Worm (Caenorhabditis elegans) whole organism, L2 larva: ENCODE measurements around the gene letm-1.

Experiments used
- C34F6.9 ChIP-seq: fragments of 150-350 bp; optimal IDR thresholded peaks from 2 replicates; lab custom pipeline; 2014; ENCODE audit warnings: missing biosample characterization, missing genetic modification characterization
- F13H6.1 ChIP-seq: sonication (generic microtip); optimal IDR thresholded peaks from 2 replicates; lab custom pipeline; 2016; ENCODE audit warnings: missing genetic modification characterization, missing compliant biosample characterization
- R02D3.7 ChIP-seq: fragments of 150-350 bp; optimal IDR thresholded peaks from 2 replicates; lab custom pipeline; 2014; ENCODE audit warnings: missing biosample characterization, missing genetic modification characterization
- Y55F3AM.14 ChIP-seq: fragments of 200-800 bp; sonication (Bioruptor generic); optimal IDR thresholded peaks from 2 replicates; lab custom pipeline; 2018; ENCODE audit warnings: mild to moderate bottlenecking, missing genetic modification characterization, missing compliant biosample characterization
- ZK546.5 ChIP-seq: sonication (generic microtip); optimal IDR thresholded peaks from 2 replicates; lab custom pipeline; 2017; ENCODE audit warnings: missing biosample characterization, missing genetic modification characterization
- alr-1 ChIP-seq: fragments of 150-350 bp; optimal IDR thresholded peaks from 2 replicates; lab custom pipeline; 2014; ENCODE audit warnings: missing biosample characterization, missing genetic modification characterization
- aly-2 ChIP-seq: fragments of 150-350 bp; optimal IDR thresholded peaks from 2 replicates; lab custom pipeline; 2014; ENCODE audit warnings: missing biosample characterization, missing genetic modification characterization
- ama-1 ChIP-seq: fragments of 150-350 bp; optimal IDR thresholded peaks from 2 replicates; lab custom pipeline; 2018; ENCODE audit warnings: inconsistent platforms
- blmp-1 ChIP-seq: sonication (generic microtip); optimal IDR thresholded peaks from 2 replicates; lab custom pipeline; 2017; ENCODE audit warnings: missing genetic modification characterization, mild to moderate bottlenecking, missing compliant biosample characterization, antibody characterized with exemption, moderate library complexity; ENCODE audit not compliant: insufficient read depth
- ceh-16 ChIP-seq: fragments of 150-350 bp; optimal IDR thresholded peaks from 2 replicates; lab custom pipeline; 2014; ENCODE audit warnings: missing biosample characterization, missing genetic modification characterization
- ceh-82 ChIP-seq: fragments of 150-350 bp; optimal IDR thresholded peaks from 2 replicates; lab custom pipeline; 2014; ENCODE audit warnings: missing biosample characterization, missing genetic modification characterization
- crh-2 ChIP-seq: sonication (generic microtip); optimal IDR thresholded peaks from 2 replicates; lab custom pipeline; 2017; ENCODE audit warnings: missing biosample characterization, missing genetic modification characterization
- dmd-4 ChIP-seq: sonication (generic microtip); optimal IDR thresholded peaks from 2 replicates; lab custom pipeline; 2017; ENCODE audit warnings: missing biosample characterization, missing genetic modification characterization
- egl-27 ChIP-seq: sonication (generic microtip); optimal IDR thresholded peaks from 3 replicates; lab custom pipeline; 2017; ENCODE audit warnings: missing biosample characterization, missing genetic modification reagents, missing genetic modification characterization
- elt-1 ChIP-seq: fragments of 150-350 bp; optimal IDR thresholded peaks from 2 replicates; lab custom pipeline; 2014; ENCODE audit warnings: missing biosample characterization, missing genetic modification characterization
- elt-3 ChIP-seq: sonication (generic microtip); optimal IDR thresholded peaks from 2 replicates; lab custom pipeline; 2017; ENCODE audit warnings: missing biosample characterization, missing genetic modification characterization
- fos-1 ChIP-seq: fragments of 150-350 bp; optimal IDR thresholded peaks from 2 replicates; lab custom pipeline; 2014; ENCODE audit warnings: missing biosample characterization, missing genetic modification characterization
- gmeb-1 ChIP-seq: fragments of 150-350 bp; optimal IDR thresholded peaks from 2 replicates; lab custom pipeline; 2014; ENCODE audit warnings: missing biosample characterization, missing genetic modification characterization
- lin-11 ChIP-seq: fragments of 150-350 bp; sonication (generic microtip); optimal IDR thresholded peaks from 2 replicates; lab custom pipeline; 2014; ENCODE audit warnings: missing biosample characterization, missing genetic modification characterization, inconsistent platforms, mixed read lengths
- lin-13 ChIP-seq: fragments of 150-350 bp; optimal IDR thresholded peaks from 2 replicates; lab custom pipeline; 2014; ENCODE audit warnings: missing biosample characterization, missing genetic modification reagents, missing genetic modification characterization
- lin-39 ChIP-seq: fragments of 150-350 bp; optimal IDR thresholded peaks from 2 replicates; lab custom pipeline; 2014; ENCODE audit warnings: missing biosample characterization, missing genetic modification reagents, missing genetic modification characterization
- lsy-2 ChIP-seq, 2 experiments: fragments of 150-350 bp in 1 of 2; sonication (generic microtip) in 1 of 2; optimal IDR thresholded peaks; 2 replicates each; lab custom pipeline; 2014 to 2017; ENCODE audit warnings: missing biosample characterization in 2 of 2, missing genetic modification characterization in 2 of 2
- mab-5 ChIP-seq: fragments of 150-350 bp; optimal IDR thresholded peaks from 2 replicates; lab custom pipeline; 2014; ENCODE audit warnings: missing biosample characterization, missing genetic modification characterization
- mbf-1 ChIP-seq: sonication (generic microtip); optimal IDR thresholded peaks from 2 replicates; lab custom pipeline; 2017; ENCODE audit warnings: missing biosample characterization, missing genetic modification characterization
- mdl-1 ChIP-seq, 2 experiments: fragments of 150-350 bp in 1 of 2; sonication (generic microtip) in 1 of 2; optimal IDR thresholded peaks; 2 replicates each; lab custom pipeline; 2017; ENCODE audit warnings: missing biosample characterization in 2 of 2, missing genetic modification characterization in 2 of 2
- nhr-10 ChIP-seq: sonication (generic microtip); optimal IDR thresholded peaks from 2 replicates; lab custom pipeline; 2017; ENCODE audit warnings: missing biosample characterization, missing genetic modification characterization
- nhr-11 ChIP-seq: fragments of 150-350 bp; optimal IDR thresholded peaks from 2 replicates; lab custom pipeline; 2014; ENCODE audit warnings: missing biosample characterization, missing genetic modification characterization
- nhr-12 ChIP-seq: fragments of 150-350 bp; optimal IDR thresholded peaks from 2 replicates; lab custom pipeline; 2014; ENCODE audit warnings: missing biosample characterization, missing genetic modification characterization
- nhr-129 ChIP-seq: fragments of 150-350 bp; optimal IDR thresholded peaks from 2 replicates; lab custom pipeline; 2014; ENCODE audit warnings: missing biosample characterization, missing genetic modification characterization
- nhr-21 ChIP-seq: fragments of 150-350 bp; optimal IDR thresholded peaks from 2 replicates; lab custom pipeline; 2014; ENCODE audit warnings: missing biosample characterization, missing genetic modification characterization
- nhr-23 ChIP-seq: fragments of 150-350 bp; optimal IDR thresholded peaks from 2 replicates; lab custom pipeline; 2014; ENCODE audit warnings: missing biosample characterization, missing genetic modification reagents, missing genetic modification characterization
- nhr-237 ChIP-seq: fragments of 150-350 bp; optimal IDR thresholded peaks from 2 replicates; lab custom pipeline; 2014; ENCODE audit warnings: missing biosample characterization, missing genetic modification characterization
- nhr-25 ChIP-seq: fragments of 150-350 bp; sonication (generic microtip); optimal IDR thresholded peaks from 3 replicates; lab custom pipeline; 2014; ENCODE audit warnings: missing biosample characterization, missing genetic modification characterization
- nhr-6 ChIP-seq: fragments of 150-350 bp; optimal IDR thresholded peaks from 2 replicates; lab custom pipeline; 2014; ENCODE audit warnings: missing biosample characterization, missing genetic modification characterization
- nhr-77 ChIP-seq: fragments of 150-350 bp; optimal IDR thresholded peaks from 2 replicates; lab custom pipeline; 2014; ENCODE audit warnings: missing biosample characterization, missing genetic modification characterization
- peb-1 ChIP-seq: fragments of 150-350 bp; optimal IDR thresholded peaks from 2 replicates; lab custom pipeline; 2014; ENCODE audit warnings: missing biosample characterization, missing genetic modification characterization
- sem-4 ChIP-seq: fragments of 150-350 bp; optimal IDR thresholded peaks from 2 replicates; lab custom pipeline; 2014; ENCODE audit warnings: missing biosample characterization, missing genetic modification reagents, missing genetic modification characterization
- skn-1 ChIP-seq: sonication (generic microtip); optimal IDR thresholded peaks from 2 replicates; lab custom pipeline; 2017; ENCODE audit warnings: missing biosample characterization, missing genetic modification characterization
- sma-3 ChIP-seq: sonication (generic microtip); optimal IDR thresholded peaks from 2 replicates; lab custom pipeline; 2016; ENCODE audit warnings: missing genetic modification reagents, missing genetic modification characterization, missing compliant biosample characterization
- sma-9 ChIP-seq, 2 experiments: fragments of 150-350 bp in 1 of 2; sonication (generic microtip) in 1 of 2; optimal IDR thresholded peaks; 2 replicates each; lab custom pipeline; 2014 to 2016; ENCODE audit warnings: missing genetic modification characterization in 2 of 2, mild to moderate bottlenecking in 1 of 2, missing biosample characterization in 1 of 2, missing compliant biosample characterization in 1 of 2, missing genetic modification reagents in 1 of 2, moderate library complexity in 1 of 2
- snpc-4 ChIP-seq: fragments of 150-350 bp; optimal IDR thresholded peaks from 2 replicates; lab custom pipeline; 2014; ENCODE audit warnings: missing biosample characterization, missing genetic modification characterization
- unc-39 ChIP-seq: fragments of 150-350 bp; optimal IDR thresholded peaks from 2 replicates; lab custom pipeline; 2014; ENCODE audit warnings: missing biosample characterization, missing genetic modification characterization
- unc-55 ChIP-seq: fragments of 150-350 bp; sonication (generic microtip); optimal IDR thresholded peaks from 3 replicates; lab custom pipeline; 2014; ENCODE audit warnings: missing biosample characterization, missing genetic modification reagents, missing genetic modification characterization
- unc-62 ChIP-seq: fragments of 150-350 bp; optimal IDR thresholded peaks from 2 replicates; lab custom pipeline; 2014; ENCODE audit warnings: missing biosample characterization, missing genetic modification reagents, missing genetic modification characterization
- zag-1 ChIP-seq: fragments of 150-350 bp; optimal IDR thresholded peaks from 2 replicates; lab custom pipeline; 2014; ENCODE audit warnings: missing biosample characterization, missing genetic modification characterization
- ztf-1 ChIP-seq: fragments of 200-800 bp; sonication (Bioruptor generic); conservative IDR thresholded peaks from 2 replicates; pipeline ENCODE4 v1.3.6; 2022; ENCODE audit warnings: missing genetic modification characterization, missing compliant biosample characterization
- ztf-11 ChIP-seq: sonication (generic microtip); optimal IDR thresholded peaks from 2 replicates; lab custom pipeline; 2017; ENCODE audit warnings: missing biosample characterization, missing genetic modification characterization
- ztf-4 ChIP-seq: fragments of 150-350 bp; optimal IDR thresholded peaks from 2 replicates; lab custom pipeline; 2014; ENCODE audit warnings: missing biosample characterization, missing genetic modification characterization

letm-1 gene

ce11 chrV:13657291-13657690, 3.8 kb upstream of the letm-1 start:
- TF ChIP-seq lin-13, result peak; percentile 70
- peak; percentile 88 for TF ChIP-seq ztf-4
- no peak for TF ChIP-seq Y55F3AM.14 (GFP tag; lab: Kevin White, UChicago)
- no peak for TF ChIP-seq nhr-77
- no peak for TF ChIP-seq lin-39
- no peak for TF ChIP-seq nhr-12 (tag; lab: Kevin White, UChicago)
- TF ChIP-seq lsy-2 (tag; optimal IDR thresholded peaks at IDR 0.05; lab: Kevin White, UChicago), result peak; percentile 12 to 74
- no peak for TF ChIP-seq zag-1 (tag; lab: Kevin White, UChicago)
- peak; percentile 65 for TF ChIP-seq gmeb-1 (tag; lab: Kevin White, UChicago)
- TF ChIP-seq ZK546.5 (tag; lab: Kevin White, UChicago), result no peak
- TF ChIP-seq fos-1 (tag; lab: Kevin White, UChicago), result peak; percentile 69
- no peak for TF ChIP-seq nhr-11 (tag; lab: Kevin White, UChicago)
- peak; percentile 9 for TF ChIP-seq unc-55 (GFP tag; lab: Kevin White, UChicago)
- TF ChIP-seq blmp-1 (tag; lab: Kevin White, UChicago), result peak; percentile 98
- peak; percentile 78 for TF ChIP-seq sem-4 (tag; lab: Kevin White, UChicago)
- TF ChIP-seq nhr-6 (tag; lab: Kevin White, UChicago), result no peak
- peak; percentile 93 for TF ChIP-seq sma-3 (GFP tag; lab: Kevin White, UChicago)
- TF ChIP-seq nhr-25 (tag; lab: Kevin White, UChicago), result peak; percentile 91
- peak; percentile 70 for TF ChIP-seq egl-27 (tag; lab: Kevin White, UChicago)
- peak; percentile 91 for TF ChIP-seq crh-2 (tag; lab: Kevin White, UChicago)
- peak; percentile 87 for TF ChIP-seq nhr-129 (tag; lab: Kevin White, UChicago)
- TF ChIP-seq unc-62 (GFP tag; lab: Kevin White, UChicago), result peak; percentile 27
- TF ChIP-seq mdl-1 (tag; optimal IDR thresholded peaks at IDR 0.05; lab: Kevin White, UChicago), result peak; percentile 93 to 97
- no peak for TF ChIP-seq ceh-82
- peak; percentile 100 for TF ChIP-seq sma-9 (GFP tag; optimal IDR thresholded peaks at IDR 0.05; lab: Kevin White, UChicago)
- peak; percentile 20 for TF ChIP-seq sma-9 (tag; optimal IDR thresholded peaks at IDR 0.05; lab: Kevin White, UChicago)
- no peak for TF ChIP-seq elt-1 (tag; lab: Kevin White, UChicago)
- TF ChIP-seq elt-3, result no peak
- no peak for TF ChIP-seq lin-11 (tag; lab: Kevin White, UChicago)
- no peak for TF ChIP-seq mbf-1 (tag; lab: Kevin White, UChicago)
- peak; percentile 48 for TF ChIP-seq ama-1 (lab: Kevin White, UChicago)
- no peak for TF ChIP-seq aly-2 (tag; lab: Kevin White, UChicago)
- TF ChIP-seq dmd-4 (tag; lab: Kevin White, UChicago), result no peak
- TF ChIP-seq nhr-23, result no peak
- TF ChIP-seq ceh-16 (tag; lab: Kevin White, UChicago), result peak; percentile 3
- no peak for TF ChIP-seq ztf-11
- TF ChIP-seq nhr-21 (tag; lab: Kevin White, UChicago), result peak; percentile 76
- TF ChIP-seq mab-5, result no peak
- TF ChIP-seq snpc-4, result peak; percentile 29
- no peak for TF ChIP-seq alr-1 (tag; lab: Kevin White, UChicago)
- TF ChIP-seq C34F6.9 (tag; lab: Kevin White, UChicago), result peak; percentile 65
- no peak for TF ChIP-seq peb-1 (tag; lab: Kevin White, UChicago)
- peak; percentile 89 for TF ChIP-seq F13H6.1
- no peak for TF ChIP-seq R02D3.7 (tag; lab: Kevin White, UChicago)
- peak; percentile 5 for TF ChIP-seq nhr-10 (tag; lab: Kevin White, UChicago)
- TF ChIP-seq unc-39 (tag; lab: Kevin White, UChicago), result no peak
- no peak for TF ChIP-seq skn-1
- no peak for TF ChIP-seq ztf-1 (GFP tag; lab: Robert Waterston, UW)
- no peak for TF ChIP-seq nhr-237 (tag; lab: Kevin White, UChicago)
